Worm (Caenorhabditis elegans) whole organism, late embryonic: Measurements from ENCODE around the gene scl-7.

Experiments
- C08G9.2 ChIP-seq: sonication (generic microtip); optimal IDR thresholded peaks from 2 replicates; lab custom pipeline; 2016; ENCODE audit warnings: mild to moderate bottlenecking, missing genetic modification characterization, moderate library complexity, missing compliant biosample characterization
- C38D4.7 ChIP-seq: fragments of 200-800 bp; sonication (Bioruptor generic); optimal IDR thresholded peaks from 2 replicates; lab custom pipeline; 2018; ENCODE audit warnings: mild to moderate bottlenecking, missing genetic modification characterization, moderate library complexity, missing compliant biosample characterization
- K02D7.2 ChIP-seq: sonication (generic microtip); optimal IDR thresholded peaks from 2 replicates; lab custom pipeline; 2017; ENCODE audit warnings: mild to moderate bottlenecking, missing genetic modification characterization, missing compliant biosample characterization
- T23F11.4 ChIP-seq: fragments of 200-800 bp; sonication (Bioruptor generic); optimal IDR thresholded peaks from 2 replicates; lab custom pipeline; 2018; ENCODE audit warnings: mild to moderate bottlenecking, missing genetic modification characterization, missing compliant biosample characterization
- Y22D7AL.16 ChIP-seq: sonication (generic microtip); optimal IDR thresholded peaks from 2 replicates; lab custom pipeline; 2016; ENCODE audit warnings: missing genetic modification characterization, missing compliant biosample characterization
- ahr-1 ChIP-seq: sonication (generic microtip); optimal IDR thresholded peaks from 2 replicates; lab custom pipeline; 2016; ENCODE audit warnings: missing genetic modification characterization, missing compliant biosample characterization
- ceh-14 ChIP-seq: sonication (generic microtip); optimal IDR thresholded peaks from 2 replicates; lab custom pipeline; 2016; ENCODE audit warnings: missing genotype, missing genetic modification characterization, missing compliant biosample characterization
- ceh-18 ChIP-seq: sonication (generic microtip); optimal IDR thresholded peaks from 2 replicates; lab custom pipeline; 2016; ENCODE audit warnings: missing genetic modification characterization, missing compliant biosample characterization
- ceh-2 ChIP-seq: sonication (generic microtip); optimal IDR thresholded peaks from 2 replicates; lab custom pipeline; 2016; ENCODE audit warnings: missing genotype, missing genetic modification characterization, missing compliant biosample characterization
- ceh-24 ChIP-seq: sonication (generic microtip); optimal IDR thresholded peaks from 2 replicates; lab custom pipeline; 2016; ENCODE audit warnings: mild to moderate bottlenecking, missing genetic modification characterization, missing compliant biosample characterization
- ceh-30 ChIP-seq: fragments of 150-350 bp; optimal IDR thresholded peaks from 2 replicates; lab custom pipeline; 2014; ENCODE audit warnings: missing biosample characterization, missing genetic modification characterization
- ceh-31 ChIP-seq: sonication (generic microtip); optimal IDR thresholded peaks from 2 replicates; lab custom pipeline; 2016; ENCODE audit warnings: missing genetic modification characterization, missing compliant biosample characterization
- ceh-34 ChIP-seq: sonication (generic microtip); optimal IDR thresholded peaks from 2 replicates; lab custom pipeline; 2016; ENCODE audit warnings: mild to moderate bottlenecking, missing genetic modification characterization, missing compliant biosample characterization
- ceh-45 ChIP-seq: fragments of 200-800 bp; sonication (Bioruptor generic); IDR thresholded peaks from 2 replicates; pipeline ENCODE4 v1.3.6; 2022; ENCODE audit warnings: missing genetic modification reagents, missing genetic modification characterization, missing compliant biosample characterization
- ceh-48 ChIP-seq: sonication (generic microtip); optimal IDR thresholded peaks from 2 replicates; lab custom pipeline; 2016; ENCODE audit warnings: missing genetic modification characterization, inconsistent platforms, missing compliant biosample characterization
- ceh-6 ChIP-seq: fragments of 200-800 bp; sonication (Bioruptor generic); optimal IDR thresholded peaks from 2 replicates; lab custom pipeline; 2018; ENCODE audit warnings: mild to moderate bottlenecking, missing genetic modification characterization, missing compliant biosample characterization
- che-1 ChIP-seq: sonication (generic microtip); optimal IDR thresholded peaks from 2 replicates; lab custom pipeline; 2016; ENCODE audit warnings: mild to moderate bottlenecking, missing genetic modification characterization, missing compliant biosample characterization
- dmd-4 ChIP-seq: sonication (generic microtip); optimal IDR thresholded peaks from 2 replicates; lab custom pipeline; 2016; ENCODE audit warnings: borderline replicate concordance, missing genetic modification characterization, missing compliant biosample characterization
- elt-4 ChIP-seq: sonication (generic microtip); optimal IDR thresholded peaks from 2 replicates; lab custom pipeline; 2016; ENCODE audit warnings: missing genetic modification characterization, missing compliant biosample characterization
- ets-4 ChIP-seq: sonication (generic microtip); optimal IDR thresholded peaks from 2 replicates; lab custom pipeline; 2016; ENCODE audit warnings: missing genetic modification characterization, missing compliant biosample characterization
- eyg-1 ChIP-seq: sonication (generic microtip); optimal IDR thresholded peaks from 2 replicates; lab custom pipeline; 2016; ENCODE audit warnings: missing genotype, missing genetic modification characterization, missing compliant biosample characterization
- fax-1 ChIP-seq: sonication (generic microtip); optimal IDR thresholded peaks from 2 replicates; lab custom pipeline; 2016; ENCODE audit warnings: missing genotype, missing genetic modification characterization, missing compliant biosample characterization
- fkh-10 ChIP-seq: fragments of 150-350 bp; optimal IDR thresholded peaks from 2 replicates; lab custom pipeline; 2014; ENCODE audit warnings: missing biosample characterization, missing genetic modification reagents, missing genetic modification characterization
- fkh-6 ChIP-seq: sonication (generic microtip); optimal IDR thresholded peaks from 2 replicates; lab custom pipeline; 2016; ENCODE audit warnings: missing genetic modification characterization, missing compliant biosample characterization
- gmeb-2 ChIP-seq: sonication (generic microtip); optimal IDR thresholded peaks from 2 replicates; lab custom pipeline; 2016; ENCODE audit warnings: missing genetic modification characterization, inconsistent platforms, missing compliant biosample characterization
- hlh-13 ChIP-seq: fragments of 200-800 bp; sonication (Bioruptor generic); optimal IDR thresholded peaks from 2 replicates; lab custom pipeline; 2018; ENCODE audit warnings: mild to moderate bottlenecking, missing genetic modification characterization, missing compliant biosample characterization
- hlh-30 ChIP-seq: sonication (generic microtip); optimal IDR thresholded peaks from 2 replicates; lab custom pipeline; 2017; ENCODE audit warnings: antibody characterized with exemption, missing genetic modification characterization, missing compliant biosample characterization; ENCODE audit not compliant: insufficient read depth
- hlh-6 ChIP-seq: sonication (generic microtip); optimal IDR thresholded peaks from 2 replicates; lab custom pipeline; 2016; ENCODE audit warnings: missing genotype, missing genetic modification characterization, missing compliant biosample characterization
- hlh-8 ChIP-seq: sonication (generic microtip); optimal IDR thresholded peaks from 2 replicates; lab custom pipeline; 2016; ENCODE audit warnings: missing genotype, missing genetic modification characterization, missing compliant biosample characterization
- lim-6 ChIP-seq: sonication (generic microtip); optimal IDR thresholded peaks from 2 replicates; lab custom pipeline; 2016; ENCODE audit warnings: missing genetic modification characterization, missing compliant biosample characterization
- lin-11 ChIP-seq: fragments of 200-800 bp; sonication (Bioruptor generic); optimal IDR thresholded peaks from 2 replicates; lab custom pipeline; 2018; ENCODE audit warnings: mild to moderate bottlenecking, missing genetic modification characterization, missing compliant biosample characterization
- madf-2 ChIP-seq: sonication (generic microtip); optimal IDR thresholded peaks from 2 replicates; lab custom pipeline; 2017; ENCODE audit warnings: missing genetic modification characterization, missing compliant biosample characterization
- nfya-1 ChIP-seq: sonication (generic microtip); optimal IDR thresholded peaks from 2 replicates; lab custom pipeline; 2017; ENCODE audit warnings: missing genetic modification characterization, mild to moderate bottlenecking, missing compliant biosample characterization, antibody characterized with exemption, moderate library complexity
- nhr-11 ChIP-seq: fragments of 150-350 bp; optimal IDR thresholded peaks from 2 replicates; lab custom pipeline; 2014; ENCODE audit warnings: missing biosample characterization, missing genetic modification characterization
- nhr-232 ChIP-seq: sonication (generic microtip); optimal IDR thresholded peaks from 2 replicates; lab custom pipeline; 2016; ENCODE audit warnings: missing genetic modification characterization, missing compliant biosample characterization
- npax-4 ChIP-seq: sonication (generic microtip); optimal IDR thresholded peaks from 2 replicates; lab custom pipeline; 2016; ENCODE audit warnings: missing genetic modification characterization, missing compliant biosample characterization
- odd-2 ChIP-seq: sonication (generic microtip); optimal IDR thresholded peaks from 2 replicates; lab custom pipeline; 2017; ENCODE audit warnings: antibody characterized with exemption, mild to moderate bottlenecking, missing genetic modification characterization, missing compliant biosample characterization
- pat-9 ChIP-seq: fragments of 200-800 bp; sonication (Bioruptor generic); optimal IDR thresholded peaks from 2 replicates; lab custom pipeline; 2018; ENCODE audit warnings: mild to moderate bottlenecking, missing genetic modification characterization, moderate library complexity, missing compliant biosample characterization
- pha-4 ChIP-seq: fragments of 150-350 bp; optimal IDR thresholded peaks from 2 replicates; lab custom pipeline; 2018; ENCODE audit warnings: missing biosample characterization, missing genetic modification reagents, missing genetic modification characterization
- pqm-1 ChIP-seq: sonication (generic microtip); optimal IDR thresholded peaks from 2 replicates; lab custom pipeline; 2016; ENCODE audit warnings: missing genetic modification characterization, missing compliant biosample characterization
- pros-1 ChIP-seq: fragments of 150-350 bp; optimal IDR thresholded peaks from 2 replicates; lab custom pipeline; 2014; ENCODE audit warnings: missing biosample characterization, missing genetic modification reagents, missing genetic modification characterization
- ref-2 ChIP-seq: sonication (generic microtip); optimal IDR thresholded peaks from 2 replicates; lab custom pipeline; 2016; ENCODE audit warnings: missing genetic modification characterization, missing compliant biosample characterization
- sdc-2 ChIP-seq: sonication (generic microtip); optimal IDR thresholded peaks from 2 replicates; lab custom pipeline; 2016; ENCODE audit warnings: missing genotype, missing genetic modification characterization, missing compliant biosample characterization
- sox-2 ChIP-seq: fragments of 200-800 bp; sonication (Bioruptor generic); IDR thresholded peaks from 2 replicates; pipeline ENCODE4 v1.3.6; 2022; ENCODE audit warnings: missing genetic modification reagents, missing genetic modification characterization, missing compliant biosample characterization
- sox-4 ChIP-seq: sonication (generic microtip); optimal IDR thresholded peaks from 2 replicates; lab custom pipeline; 2017; ENCODE audit warnings: mild to moderate bottlenecking, missing genetic modification characterization, inconsistent platforms, missing compliant biosample characterization
- syd-9 ChIP-seq: sonication (generic microtip); optimal IDR thresholded peaks from 2 replicates; lab custom pipeline; 2016; ENCODE audit warnings: mild to moderate bottlenecking, missing genetic modification characterization, moderate library complexity, missing compliant biosample characterization
- tbx-2 ChIP-seq: sonication (generic microtip); optimal IDR thresholded peaks from 2 replicates; lab custom pipeline; 2016; ENCODE audit warnings: missing genetic modification characterization, missing compliant biosample characterization
- tbx-7 ChIP-seq: sonication (generic microtip); optimal IDR thresholded peaks from 2 replicates; lab custom pipeline; 2016; ENCODE audit warnings: missing genotype, missing genetic modification characterization, missing compliant biosample characterization
- ttx-3 ChIP-seq: sonication (generic microtip); optimal IDR thresholded peaks from 2 replicates; lab custom pipeline; 2016; ENCODE audit warnings: missing genetic modification reagents, missing genetic modification characterization, missing compliant biosample characterization
- unc-42 ChIP-seq: sonication (generic microtip); optimal IDR thresholded peaks from 2 replicates; lab custom pipeline; 2016; ENCODE audit warnings: missing genotype, missing genetic modification characterization, missing compliant biosample characterization
- unc-55 ChIP-seq: sonication (generic microtip); optimal IDR thresholded peaks from 2 replicates; lab custom pipeline; 2017; ENCODE audit warnings: missing biosample characterization, missing genetic modification reagents, missing genetic modification characterization
- unc-86 ChIP-seq: sonication (generic microtip); optimal IDR thresholded peaks from 2 replicates; lab custom pipeline; 2016; ENCODE audit warnings: missing genetic modification characterization, missing compliant biosample characterization
- zip-5 ChIP-seq: sonication (generic microtip); optimal IDR thresholded peaks from 2 replicates; lab custom pipeline; 2016; ENCODE audit warnings: missing genetic modification characterization, missing compliant biosample characterization
- ztf-16 ChIP-seq: sonication (generic microtip); optimal IDR thresholded peaks from 2 replicates; lab custom pipeline; 2017; ENCODE audit warnings: missing genetic modification characterization, missing compliant biosample characterization

Gene scl-7

ce11 chrIV:13025853-13026343, 44.3 kb upstream of the scl-7 start:
- no peak for TF ChIP-seq C08G9.2
- no peak for TF ChIP-seq ceh-2 (tag; lab: Kevin White, UChicago)
- TF ChIP-seq K02D7.2, result no peak
- no peak for TF ChIP-seq ceh-24 (tag; lab: Kevin White, UChicago)
- no peak for TF ChIP-seq pha-4 (tag; lab: Kevin White, UChicago)
- no peak for TF ChIP-seq sox-2
- no peak for TF ChIP-seq odd-2 (tag; lab: Kevin White, UChicago)
- peak; percentile 1 for TF ChIP-seq fkh-6 (tag; lab: Kevin White, UChicago)
- TF ChIP-seq ceh-31 (tag; lab: Kevin White, UChicago), result peak; percentile 36
- TF ChIP-seq ceh-48 (tag; lab: Kevin White, UChicago), result no peak
- no peak for TF ChIP-seq nhr-11 (tag; lab: Kevin White, UChicago)
- TF ChIP-seq nfya-1 (tag; lab: Kevin White, UChicago), result peak; percentile 33
- TF ChIP-seq unc-42, result peak; percentile 93
- TF ChIP-seq che-1, result no peak
- TF ChIP-seq fkh-10, result no peak
- no peak for TF ChIP-seq dmd-4 (tag; lab: Kevin White, UChicago)
- no peak for TF ChIP-seq lin-11 (tag; lab: Kevin White, UChicago)
- TF ChIP-seq hlh-30, result no peak
- TF ChIP-seq gmeb-2, result no peak
- no peak for TF ChIP-seq ttx-3 (tag; lab: Kevin White, UChicago)
- no peak for TF ChIP-seq ztf-16 (tag; lab: Kevin White, UChicago)
- peak; percentile 20 for TF ChIP-seq ceh-18
- no peak for TF ChIP-seq hlh-8 (tag; lab: Kevin White, UChicago)
- no peak for TF ChIP-seq madf-2 (tag; lab: Kevin White, UChicago)
- TF ChIP-seq unc-86 (tag; lab: Kevin White, UChicago), result no peak
- no peak for TF ChIP-seq npax-4 (tag; lab: Kevin White, UChicago)
- no peak for TF ChIP-seq tbx-2 (tag; lab: Kevin White, UChicago)
- no peak for TF ChIP-seq ceh-6
- TF ChIP-seq T23F11.4 (GFP tag; lab: Kevin White, UChicago), result no peak
- no peak for TF ChIP-seq zip-5 (tag; lab: Kevin White, UChicago)
- no peak for TF ChIP-seq ref-2 (tag; lab: Kevin White, UChicago)
- no peak for TF ChIP-seq sdc-2 (tag; lab: Kevin White, UChicago)
- no peak for TF ChIP-seq unc-55 (GFP tag; lab: Kevin White, UChicago)
- no peak for TF ChIP-seq tbx-7
- TF ChIP-seq ceh-45, result no peak
- TF ChIP-seq pat-9, result no peak
- no peak for TF ChIP-seq lim-6 (tag; lab: Kevin White, UChicago)
- no peak for TF ChIP-seq ets-4
- no peak for TF ChIP-seq eyg-1
- no peak for TF ChIP-seq sox-4
- no peak for TF ChIP-seq C38D4.7
- no peak for TF ChIP-seq pqm-1 (tag; lab: Kevin White, UChicago)
- TF ChIP-seq ahr-1 (tag; lab: Kevin White, UChicago), result no peak
- TF ChIP-seq hlh-6 (tag; lab: Kevin White, UChicago), result no peak
- no peak for TF ChIP-seq elt-4 (tag; lab: Kevin White, UChicago)
- no peak for TF ChIP-seq syd-9
- no peak for TF ChIP-seq pros-1 (tag; lab: Kevin White, UChicago)
- TF ChIP-seq ceh-34 (tag; lab: Kevin White, UChicago), result no peak
- no peak for TF ChIP-seq Y22D7AL.16 (tag; lab: Kevin White, UChicago)
- no peak for TF ChIP-seq ceh-30
- peak; percentile 2 for TF ChIP-seq fax-1 (tag; lab: Kevin White, UChicago)
- no peak for TF ChIP-seq hlh-13 (GFP tag; lab: Kevin White, UChicago)
- no peak for TF ChIP-seq nhr-232 (tag; lab: Kevin White, UChicago)
- no peak for TF ChIP-seq ceh-14 (tag; lab: Kevin White, UChicago)
